Worm (Caenorhabditis elegans) whole organism, early embryonic: ENCODE measurements around the gene F19F10.1.

ENCODE experiments used
- B0310.2 ChIP-seq: sonication (generic microtip); optimal IDR thresholded peaks from 2 replicates; lab custom pipeline; 2016; ENCODE audit warnings: mild to moderate bottlenecking, missing genetic modification characterization, missing compliant biosample characterization
- F13C5.2 ChIP-seq: sonication (generic microtip); optimal IDR thresholded peaks from 2 replicates; lab custom pipeline; 2017; ENCODE audit warnings: mild to moderate bottlenecking, missing genetic modification characterization, inconsistent platforms, missing compliant biosample characterization
- aly-1 ChIP-seq: sonication (generic microtip); optimal IDR thresholded peaks from 2 replicates; lab custom pipeline; 2016; ENCODE audit warnings: missing genetic modification characterization, missing compliant biosample characterization
- ama-1 ChIP-seq: fragments of 150-350 bp; optimal IDR thresholded peaks from 2 replicates; lab custom pipeline; 2014
- ceh-36 ChIP-seq: sonication (generic microtip); optimal IDR thresholded peaks from 2 replicates; lab custom pipeline; 2016; ENCODE audit warnings: missing genetic modification characterization, inconsistent platforms, missing compliant biosample characterization
- ets-7 ChIP-seq: sonication (generic microtip); optimal IDR thresholded peaks from 2 replicates; lab custom pipeline; 2016; ENCODE audit warnings: missing genotype, missing genetic modification characterization, missing compliant biosample characterization
- flt-1 ChIP-seq: fragments of 200-800 bp; sonication (Bioruptor generic); IDR thresholded peaks from 2 replicates; pipeline ENCODE4 v1.3.6; 2022; ENCODE audit warnings: missing genetic modification characterization, missing compliant biosample characterization
- hmbx-1 ChIP-seq: sonication (generic microtip); optimal IDR thresholded peaks from 2 replicates; lab custom pipeline; 2016; ENCODE audit warnings: mild to moderate bottlenecking, missing genetic modification characterization, missing compliant biosample characterization
- hnd-1 ChIP-seq: sonication (generic microtip); optimal IDR thresholded peaks from 2 replicates; lab custom pipeline; 2016; ENCODE audit warnings: missing genetic modification characterization, missing compliant biosample characterization
- pes-1 ChIP-seq: fragments of 200-800 bp; sonication (Bioruptor generic); IDR thresholded peaks from 2 replicates; pipeline ENCODE4 v1.3.6; 2022; ENCODE audit warnings: missing genetic modification reagents, missing genetic modification characterization, missing compliant biosample characterization
- scrt-1 ChIP-seq: fragments of 200-800 bp; sonication (Bioruptor generic); IDR thresholded peaks from 2 replicates; pipeline ENCODE4 v1.3.6; 2022; ENCODE audit warnings: missing genetic modification characterization, missing compliant biosample characterization
- sea-1 ChIP-seq: fragments of 200-800 bp; sonication (Bioruptor generic); conservative IDR thresholded peaks from 2 replicates; pipeline ENCODE4 v1.3.6; 2022; ENCODE audit warnings: missing genetic modification characterization, missing compliant biosample characterization
- tbx-37 ChIP-seq: fragments of 200-800 bp; sonication (Bioruptor generic); conservative IDR thresholded peaks from 2 replicates; pipeline ENCODE4 v1.3.6; 2022; ENCODE audit warnings: missing genetic modification reagents, missing genetic modification characterization, missing compliant biosample characterization
- tra-4 ChIP-seq: sonication (generic microtip); optimal IDR thresholded peaks from 2 replicates; lab custom pipeline; 2017; ENCODE audit warnings: missing genetic modification characterization, missing compliant biosample characterization

DNA sequence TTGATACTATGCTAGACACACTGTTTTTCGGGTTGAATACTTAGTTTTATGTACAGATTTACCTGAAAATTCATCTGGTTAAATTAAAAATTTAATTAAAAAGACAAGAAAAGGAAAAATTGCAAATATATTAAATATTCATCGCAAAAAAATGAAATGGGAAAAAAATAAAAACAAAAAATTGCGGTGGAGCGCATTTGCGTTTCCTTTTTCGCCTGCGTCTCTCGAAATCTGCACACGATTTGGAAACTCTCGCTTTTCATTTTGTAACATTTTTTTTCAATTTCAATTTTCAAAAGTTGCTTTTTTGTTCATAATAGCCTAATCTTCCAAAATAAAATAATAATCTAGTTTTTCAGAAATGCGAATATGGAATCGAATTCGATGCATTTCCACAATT is 24.6 kb downstream of the F19F10.1 start, which contains the start of the genes F19F10.11 and C50E3.5:
- no peak for TF ChIP-seq hnd-1 (tag; lab: Kevin White, UChicago)
- no peak for TF ChIP-seq B0310.2 (tag; lab: Kevin White, UChicago)
- TF ChIP-seq tra-4 (tag; lab: Kevin White, UChicago): no peak
- TF ChIP-seq flt-1 (GFP tag; lab: Robert Waterston, UW): no peak
- no peak for TF ChIP-seq pes-1 (GFP tag; lab: Robert Waterston, UW)
- TF ChIP-seq F13C5.2 (tag; lab: Kevin White, UChicago): peak; percentile 34
- TF ChIP-seq ama-1: no peak
- TF ChIP-seq scrt-1 (GFP tag; lab: Robert Waterston, UW): no peak
- no peak for TF ChIP-seq aly-1 (tag; lab: Kevin White, UChicago)
- TF ChIP-seq ceh-36 (tag; lab: Kevin White, UChicago): no peak
- TF ChIP-seq sea-1 (GFP tag; lab: Robert Waterston, UW): no peak
- TF ChIP-seq tbx-37 (GFP tag; lab: Robert Waterston, UW): no peak
- no peak for TF ChIP-seq ets-7 (tag; lab: Kevin White, UChicago)
- no peak for TF ChIP-seq hmbx-1 (tag; lab: Kevin White, UChicago)
